Worm (Caenorhabditis elegans) whole organism, L3 larva: Measurements from ENCODE around the gene C54G7.1.

Experiments used
- ama-1 ChIP-seq: fragments of 150-350 bp; optimal IDR thresholded peaks from 2 replicates; lab custom pipeline; 2018
- ceh-28 ChIP-seq: fragments of 150-350 bp; optimal IDR thresholded peaks from 2 replicates; lab custom pipeline; 2014; ENCODE audit warnings: missing biosample characterization, missing genetic modification reagents, missing genetic modification characterization
- elt-2 ChIP-seq: sonication (generic microtip); optimal IDR thresholded peaks from 2 replicates; lab custom pipeline; 2016; ENCODE audit warnings: missing genetic modification reagents, mild to moderate bottlenecking, missing genetic modification characterization, missing compliant biosample characterization
- eor-1 ChIP-seq, 2 experiments: fragments of 150-350 bp; optimal IDR thresholded peaks; 2 replicates each; lab custom pipeline; 2014 to 2018; ENCODE audit warnings: missing biosample characterization in 2 of 2, missing genetic modification characterization in 2 of 2
- fkh-10 ChIP-seq: sonication (generic microtip); optimal IDR thresholded peaks from 2 replicates; lab custom pipeline; 2017; ENCODE audit warnings: missing biosample characterization, missing genetic modification reagents, missing genetic modification characterization
- fos-1 ChIP-seq: fragments of 150-350 bp; optimal IDR thresholded peaks from 2 replicates; lab custom pipeline; 2014; ENCODE audit warnings: missing biosample characterization, missing genetic modification characterization
- lin-39 ChIP-seq: fragments of 150-350 bp; optimal IDR thresholded peaks from 2 replicates; lab custom pipeline; 2018; ENCODE audit warnings: missing biosample characterization, missing genetic modification reagents, missing genetic modification characterization
- mdl-1 ChIP-seq: fragments of 150-350 bp; optimal IDR thresholded peaks from 2 replicates; lab custom pipeline; 2014; ENCODE audit warnings: missing biosample characterization, missing genetic modification characterization
- nhr-12 ChIP-seq: fragments of 150-350 bp; optimal IDR thresholded peaks from 2 replicates; lab custom pipeline; 2014; ENCODE audit warnings: missing biosample characterization, missing genetic modification characterization
- nhr-237 ChIP-seq: fragments of 150-350 bp; optimal IDR thresholded peaks from 2 replicates; lab custom pipeline; 2014; ENCODE audit warnings: missing biosample characterization, missing genetic modification characterization
- nhr-28 ChIP-seq: fragments of 150-350 bp; optimal IDR thresholded peaks from 2 replicates; lab custom pipeline; 2014; ENCODE audit warnings: missing biosample characterization, missing genetic modification characterization
- pqm-1 ChIP-seq: fragments of 150-350 bp; optimal IDR thresholded peaks from 2 replicates; lab custom pipeline; 2017; ENCODE audit warnings: missing biosample characterization, missing genetic modification characterization, inconsistent platforms
- unc-62 ChIP-seq: fragments of 150-350 bp; sonication (generic microtip); optimal IDR thresholded peaks from 4 replicates; lab custom pipeline; 2014; ENCODE audit warnings: missing biosample characterization, missing genetic modification reagents, missing genetic modification characterization

ce11 chrX:5512707-5513106 is 31.0 kb upstream of the C54G7.1 start:
- TF ChIP-seq ama-1 (lab: Kevin White, UChicago) (no peak), pqm-1 (tag; lab: Kevin White, UChicago) (no peak), nhr-237 (no peak), elt-2 (tag; lab: Kevin White, UChicago) (no peak), nhr-28 (no peak), lin-39 (tag; lab: Kevin White, UChicago) (no peak), eor-1 (tag; optimal IDR thresholded peaks at IDR 0.05; lab: Kevin White, UChicago) (no peak), unc-62 (GFP tag; lab: Kevin White, UChicago) (no peak), fkh-10 (GFP tag; lab: Kevin White, UChicago) (no peak), ceh-28 (tag; lab: Kevin White, UChicago) (no peak), nhr-12 (tag; lab: Kevin White, UChicago) (no peak), mdl-1 (tag; lab: Kevin White, UChicago) (no peak), fos-1 (tag; lab: Kevin White, UChicago) (no peak)
